Fruit fly (Drosophila melanogaster) whole organism, pupa: ENCODE data around the gene smg.

Source experiments
- CG10348 ChIP-seq: fragments of 200-800 bp; sonication (Bioruptor generic); IDR thresholded peaks from 2 replicates; pipeline ENCODE4 v1.3.6; 2022; ENCODE audit warnings: missing biosample characterization, missing genetic modification characterization
- CG12605 ChIP-seq: fragments of 200-800 bp; sonication (Bioruptor generic); IDR thresholded peaks from 2 replicates; pipeline ENCODE4 v1.3.6; 2022; ENCODE audit warnings: missing biosample characterization, missing genetic modification characterization
- CG13204 ChIP-seq: fragments of 200-800 bp; sonication (Bioruptor generic); optimal IDR thresholded peaks from 2 replicates; lab custom pipeline; 2018; ENCODE audit warnings: missing biosample characterization, mild to moderate bottlenecking, missing genetic modification characterization, moderate library complexity
- CG14655 ChIP-seq: fragments of 200-800 bp; sonication (Bioruptor generic); optimal IDR thresholded peaks from 3 replicates; lab custom pipeline; 2017; ENCODE audit warnings: mild to moderate bottlenecking, missing biosample characterization, missing genetic modification reagents, missing genetic modification characterization
- CG15710 ChIP-seq: fragments of 200-800 bp; sonication (Bioruptor generic); optimal IDR thresholded peaks from 2 replicates; lab custom pipeline; 2018; ENCODE audit warnings: missing biosample characterization, mild to moderate bottlenecking, missing genetic modification characterization, moderate library complexity
- CG17806 ChIP-seq: fragments of 200-800 bp; sonication (Bioruptor generic); optimal IDR thresholded peaks from 2 replicates; lab custom pipeline; 2018; ENCODE audit warnings: missing biosample characterization, mild to moderate bottlenecking, missing genetic modification characterization, moderate library complexity
- CG32121 ChIP-seq: fragments of 200-800 bp; sonication (Bioruptor generic); IDR thresholded peaks from 2 replicates; pipeline ENCODE4 v1.3.6; 2022; ENCODE audit warnings: missing biosample characterization, missing genetic modification characterization
- CG34367 ChIP-seq: fragments of 200-800 bp; sonication (Bioruptor generic); optimal IDR thresholded peaks from 2 replicates; lab custom pipeline; 2018; ENCODE audit warnings: missing biosample characterization, mild to moderate bottlenecking, missing genetic modification characterization
- CG4496 ChIP-seq: fragments of 200-800 bp; sonication (Bioruptor generic); IDR thresholded peaks from 3 replicates; pipeline ENCODE4 v1.3.6; 2022; ENCODE audit warnings: missing biosample characterization, missing genetic modification characterization
- CG8159 ChIP-seq: fragments of 200-800 bp; sonication (Bioruptor generic); optimal IDR thresholded peaks from 3 replicates; lab custom pipeline; 2018; ENCODE audit warnings: missing biosample characterization, mild to moderate bottlenecking, missing genetic modification characterization, moderate library complexity
- CG8301 ChIP-seq: fragments of 200-800 bp; sonication (Bioruptor generic); optimal IDR thresholded peaks from 2 replicates; lab custom pipeline; 2018; ENCODE audit warnings: missing biosample characterization, mild to moderate bottlenecking, missing genetic modification characterization
- CG9948 ChIP-seq: fragments of 200-800 bp; sonication (Bioruptor generic); optimal IDR thresholded peaks from 2 replicates; lab custom pipeline; 2018; ENCODE audit warnings: missing biosample characterization, mild to moderate bottlenecking, missing genetic modification characterization, moderate library complexity
- D1 ChIP-seq: fragments of 200-800 bp; sonication (Bioruptor generic); optimal IDR thresholded peaks from 2 replicates; lab custom pipeline; 2018; ENCODE audit warnings: missing biosample characterization, mild to moderate bottlenecking, missing genetic modification characterization, moderate library complexity
- EcR ChIP-seq: fragments of 200-800 bp; sonication (Bioruptor generic); optimal IDR thresholded peaks from 3 replicates; lab custom pipeline; 2019; ENCODE audit warnings: missing biosample characterization, missing genetic modification characterization, mild to moderate bottlenecking, moderate library complexity, missing genetic modification reagents
- Ets98B ChIP-seq: fragments of 200-800 bp; sonication (Bioruptor generic); IDR thresholded peaks from 2 replicates; pipeline ENCODE4 v1.3.6; 2022; ENCODE audit warnings: missing biosample characterization, missing genetic modification characterization
- Pif1A ChIP-seq: fragments of 200-800 bp; sonication (Bioruptor generic); optimal IDR thresholded peaks from 3 replicates; lab custom pipeline; 2016; ENCODE audit warnings: missing biosample characterization, missing genetic modification characterization
- Pif1B ChIP-seq: fragments of 200-800 bp; sonication (Bioruptor generic); optimal IDR thresholded peaks from 3 replicates; lab custom pipeline; 2016; ENCODE audit warnings: missing biosample characterization, missing genetic modification characterization
- Snoo ChIP-seq: fragments of 200-800 bp; sonication (Bioruptor generic); optimal IDR thresholded peaks from 3 replicates; lab custom pipeline; 2017; ENCODE audit warnings: missing biosample characterization, mild to moderate bottlenecking, missing genetic modification characterization, inconsistent platforms
- fd96Ca ChIP-seq: fragments of 200-800 bp; sonication (Bioruptor generic); IDR thresholded peaks from 3 replicates; pipeline ENCODE4 v1.3.6; 2022; ENCODE audit warnings: missing biosample characterization, missing genetic modification characterization
- gl ChIP-seq: fragments of 200-800 bp; sonication (Bioruptor generic); optimal IDR thresholded peaks from 2 replicates; lab custom pipeline; 2018; ENCODE audit warnings: missing biosample characterization, mild to moderate bottlenecking, missing genetic modification characterization
- rn ChIP-seq: fragments of 200-800 bp; sonication (Bioruptor generic); IDR thresholded peaks from 2 replicates; pipeline ENCODE4 v1.3.6; 2022; ENCODE audit warnings: missing biosample characterization, missing genetic modification characterization

Gene smg

dm6 chr3L:8986582-8986981 lies 11.2 kb downstream of the smg start, which contains the start of gene CG5068:
Gene CG5068, plus strand, starts transcription at chr3L:8986710.
- TF ChIP-seq CG4496 (GFP tag; lab: Robert Waterston, UW) (no peak), CG9948 (tag; lab: Kevin White, UChicago) (no peak), CG15710 (tag; lab: Kevin White, UChicago) (no peak), CG10348 (GFP tag; lab: Robert Waterston, UW) (no peak), EcR (GFP tag; lab: Kevin White, UChicago) (no peak)

- TF ChIP-seq CG32121 (peak; percentile 8; the same call in 1 of the 2 replicates), gl (no peak), Ets98B (peak; percentile 21; the same call in 1 of the 2 replicates), CG12605 (GFP tag; lab: Robert Waterston, UW) (no peak), CG15710 (tag; lab: Kevin White, UChicago) (no peak), Snoo (tag; lab: Kevin White, UChicago) (no peak), fd96Ca (GFP tag; lab: Robert Waterston, UW) (peak; percentile 52; the same call in 1 of the 3 replicates), EcR (GFP tag; lab: Kevin White, UChicago) (peak; percentile 26), CG13204 (GFP tag; lab: Kevin White, UChicago) (no peak), CG34367 (tag; lab: Kevin White, UChicago) (no peak), CG9948 (tag; lab: Kevin White, UChicago) (no peak), CG17806 (tag; lab: Kevin White, UChicago) (no peak), rn (no peak), CG4496 (GFP tag; lab: Robert Waterston, UW) (0 out of 3 replicates have a peak, but pooled peaks have one; percentile 18), CG8301 (tag; lab: Kevin White, UChicago) (no peak), CG8159 (tag; lab: Kevin White, UChicago) (no peak)
These were observed 11.9 kb downstream of the smg start, which contains the start of gene Galk for dm6 chr3L:8985848-8986320. Gene Galk, minus strand, starts transcription at chr3L:8986091.

dm6 chr3L:8985132-8985847 lies 12.5 kb downstream of the smg start:
- TF ChIP-seq CG4496 (GFP tag; lab: Robert Waterston, UW) (peak; percentile 27; the same call in 1 of the 3 replicates), CG13204 (GFP tag; lab: Kevin White, UChicago) (no peak)

- TF ChIP-seq EcR (GFP tag; lab: Kevin White, UChicago): no peak
- no peak for TF ChIP-seq CG17806 (tag; lab: Kevin White, UChicago)
- TF ChIP-seq CG8159 (tag; lab: Kevin White, UChicago): no peak
- TF ChIP-seq CG34367 (tag; lab: Kevin White, UChicago): no peak
- TF ChIP-seq CG4496 (GFP tag; lab: Robert Waterston, UW): no peak
- TF ChIP-seq CG15710 (tag; lab: Kevin White, UChicago): no peak
- no peak for TF ChIP-seq Ets98B
- TF ChIP-seq CG9948 (tag; lab: Kevin White, UChicago): no peak
- no peak for TF ChIP-seq CG8301 (tag; lab: Kevin White, UChicago)
- TF ChIP-seq Snoo (tag; lab: Kevin White, UChicago): no peak
These were observed 15.7 kb downstream of the smg start for dm6 chr3L:8982044-8982443.

- TF ChIP-seq Ets98B: no peak
- no peak for TF ChIP-seq CG12605 (GFP tag; lab: Robert Waterston, UW)
- TF ChIP-seq Snoo (tag; lab: Kevin White, UChicago): no peak
- TF ChIP-seq D1 (tag; lab: Kevin White, UChicago): no peak
- TF ChIP-seq CG14655: no peak
- no peak for TF ChIP-seq EcR (GFP tag; lab: Kevin White, UChicago)
- TF ChIP-seq CG9948 (tag; lab: Kevin White, UChicago): no peak
- TF ChIP-seq CG13204 (GFP tag; lab: Kevin White, UChicago): no peak
- no peak for TF ChIP-seq CG8159 (tag; lab: Kevin White, UChicago)
- no peak for TF ChIP-seq rn
- no peak for TF ChIP-seq Pif1B (GFP tag; lab: Kevin White, UChicago)
- no peak for TF ChIP-seq CG8301 (tag; lab: Kevin White, UChicago)
- no peak for TF ChIP-seq Pif1A (GFP tag; lab: Kevin White, UChicago)
- no peak for TF ChIP-seq CG32121
- TF ChIP-seq fd96Ca (GFP tag; lab: Robert Waterston, UW): no peak
- no peak for TF ChIP-seq CG10348 (GFP tag; lab: Robert Waterston, UW)
- TF ChIP-seq CG4496 (GFP tag; lab: Robert Waterston, UW): no peak
- TF ChIP-seq gl: no peak
- no peak for TF ChIP-seq CG17806 (tag; lab: Kevin White, UChicago)
- TF ChIP-seq, all 21 proteins: peak for 0
These were observed 16.3 kb downstream of the smg start, which contains the start of gene CG13314 for dm6 chr3L:8981495-8981894. Gene CG13314, plus strand, starts transcription at chr3L:8981795.

- TF ChIP-seq CG14655 (no peak), gl (no peak), CG9948 (tag; lab: Kevin White, UChicago) (no peak), fd96Ca (GFP tag; lab: Robert Waterston, UW) (no peak), Ets98B (no peak), CG12605 (GFP tag; lab: Robert Waterston, UW) (no peak), D1 (tag; lab: Kevin White, UChicago) (no peak), CG15710 (tag; lab: Kevin White, UChicago) (no peak), CG17806 (tag; lab: Kevin White, UChicago) (no peak), Pif1A (GFP tag; lab: Kevin White, UChicago) (no peak), CG8301 (tag; lab: Kevin White, UChicago) (no peak), Snoo (tag; lab: Kevin White, UChicago) (no peak), rn (no peak), CG4496 (GFP tag; lab: Robert Waterston, UW) (no peak), Pif1B (GFP tag; lab: Kevin White, UChicago) (no peak)
These were observed 18.0 kb downstream of the smg start, which contains the start of gene CG5644 for dm6 chr3L:8979780-8980179. Gene CG5644, minus strand, starts transcription at chr3L:8979880.
